Worm (Caenorhabditis elegans): ENCODE measurements around the gene spot-1.

The spot-1 gene

ce11 chrIII:7278491-7278890 is 1.4 kb upstream of the spot-1 start (continued):
- TF ChIP-seq mdl-1 (tag; optimal IDR thresholded peaks at IDR 0.05), result peak in 1 of 2 experiments; percentile 37
- TF ChIP-seq zip-4 (GFP tag; optimal IDR thresholded peaks at IDR 0.05), result peak; percentile 54
- no peak for TF ChIP-seq alr-1 (tag; optimal IDR thresholded peaks at IDR 0.05; ENCODE audit: borderline replicate concordance)
- TF ChIP-seq mef-2 (tag; optimal IDR thresholded peaks at IDR 0.05), result no peak
- TF ChIP-seq unc-98 (GFP tag; IDR thresholded peaks at IDR 0.05), result no peak
- TF ChIP-seq ama-1 (optimal IDR thresholded peaks at IDR 0.05), result no peak
- peak; percentile 48 for TF ChIP-seq nhr-90 (tag; optimal IDR thresholded peaks at IDR 0.05; ENCODE audit: poor library complexity)
- peak; percentile 39 to 71 for TF ChIP-seq efl-1 (optimal IDR thresholded peaks at IDR 0.05)
- peak; percentile 62 to 98 for TF ChIP-seq efl-1 (GFP tag; optimal IDR thresholded peaks at IDR 0.05 in 1 of 2)
- TF ChIP-seq nhr-19 (GFP tag; conservative IDR thresholded peaks at IDR 0.05), result peak; percentile 40; the same call in 1 of the 2 replicates
- no peak for TF ChIP-seq nhr-85 (tag)
- TF ChIP-seq tbx-2 (tag; optimal IDR thresholded peaks at IDR 0.05), result peak; percentile 2
- no peak for TF ChIP-seq ztf-11 (tag; optimal IDR thresholded peaks at IDR 0.05)
- TF ChIP-seq nhr-28 (tag; optimal IDR thresholded peaks at IDR 0.05), result no peak
- TF ChIP-seq nhr-47 (tag; optimal IDR thresholded peaks at IDR 0.05), result peak; percentile 74
- no peak for TF ChIP-seq ceh-88 (GFP tag; IDR thresholded peaks at IDR 0.05)
- no peak for TF ChIP-seq ets-5 (GFP tag; IDR thresholded peaks at IDR 0.05)
- TF ChIP-seq lin-13 (GFP tag; optimal IDR thresholded peaks at IDR 0.05), result peak; percentile 15
- no peak for TF ChIP-seq vab-15 (tag; optimal IDR thresholded peaks at IDR 0.05)
- no peak for TF ChIP-seq hlh-4 (tag; optimal IDR thresholded peaks at IDR 0.05)
- no peak for TF ChIP-seq elt-3 (tag; optimal IDR thresholded peaks at IDR 0.05)
- TF ChIP-seq hpl-2 (GFP tag; optimal IDR thresholded peaks at IDR 0.05), result peak; percentile 27
- TF ChIP-seq aly-2 (tag; optimal IDR thresholded peaks at IDR 0.05), result no peak
- peak; percentile 49 to 85 for TF ChIP-seq lsy-2 (tag; optimal IDR thresholded peaks at IDR 0.05)
- peak; percentile 13 to 73 for TF ChIP-seq lin-35 (GFP tag; optimal IDR thresholded peaks at IDR 0.05)
- no peak for TF ChIP-seq sptf-1 (tag; optimal IDR thresholded peaks at IDR 0.05)
- TF ChIP-seq sox-4 (tag; optimal IDR thresholded peaks at IDR 0.05), result peak; percentile 11
- TF ChIP-seq snu-23 (GFP tag; optimal IDR thresholded peaks at IDR 0.05), result peak; percentile 57
- no peak for TF ChIP-seq aha-1 (tag; optimal IDR thresholded peaks at IDR 0.05)
- TF ChIP-seq elt-2 (tag; optimal IDR thresholded peaks at IDR 0.05), result peak; percentile 66
- peak in 2 of 3 experiments; percentile 58 to 61 for TF ChIP-seq ceh-82 (tag; optimal IDR thresholded peaks at IDR 0.05)
- TF ChIP-seq C04F5.9 (tag; optimal IDR thresholded peaks at IDR 0.05), result no peak
- no peak for TF ChIP-seq unc-130 (tag; optimal IDR thresholded peaks at IDR 0.05)
- no peak for TF ChIP-seq ceh-63 (GFP tag; optimal IDR thresholded peaks at IDR 0.05)
- TF ChIP-seq ztf-4 (tag; optimal IDR thresholded peaks at IDR 0.05), result no peak
- peak; percentile 64 for TF ChIP-seq nhr-20 (tag; optimal IDR thresholded peaks at IDR 0.05)
- no peak for TF ChIP-seq pqm-1 (tag; optimal IDR thresholded peaks at IDR 0.05)
- no peak for TF ChIP-seq egl-13 (tag; optimal IDR thresholded peaks at IDR 0.05)

ce11 chrIII:7275296-7275695 is 1.8 kb downstream of the spot-1 start, which contains the start of gene psd-1:
psd-1 (minus strand) TSS chrIII:7275396.
- TF ChIP-seq zag-1 (tag; optimal IDR thresholded peaks at IDR 0.05) (no peak), nhr-90 (tag; optimal IDR thresholded peaks at IDR 0.05; ENCODE audit: poor library complexity) (no peak), snu-23 (GFP tag; optimal IDR thresholded peaks at IDR 0.05) (no peak), elt-3 (tag; optimal IDR thresholded peaks at IDR 0.05) (no peak), blmp-1 (tag; optimal IDR thresholded peaks at IDR 0.05) (no peak), lin-13 (GFP tag; optimal IDR thresholded peaks at IDR 0.05) (no peak), isw-1 (GFP tag; IDR thresholded peaks at IDR 0.05) (no peak), nhr-19 (GFP tag; conservative IDR thresholded peaks at IDR 0.05) (no peak), sup-37 (GFP tag; optimal IDR thresholded peaks at IDR 0.05) (no peak), mep-1 (tag; optimal IDR thresholded peaks at IDR 0.05) (no peak), nhr-237 (tag; optimal IDR thresholded peaks at IDR 0.05) (no peak), lin-15B (tag; optimal IDR thresholded peaks at IDR 0.05) (no peak), egl-27 (tag; optimal IDR thresholded peaks at IDR 0.05) (no peak), mdl-1 (tag; optimal IDR thresholded peaks at IDR 0.05) (no peak), hpl-2 (GFP tag; optimal IDR thresholded peaks at IDR 0.05) (no peak), ceh-90 (tag; optimal IDR thresholded peaks at IDR 0.05) (no peak), alr-1 (tag; optimal IDR thresholded peaks at IDR 0.05; ENCODE audit: borderline replicate concordance) (no peak), hlh-17 (GFP tag; optimal IDR thresholded peaks at IDR 0.05; ENCODE audit: borderline replicate concordance) (no peak), vab-15 (tag; optimal IDR thresholded peaks at IDR 0.05) (no peak), dsc-1 (tag; optimal IDR thresholded peaks at IDR 0.05) (no peak)
